Fruit fly (Drosophila melanogaster) whole organism, pupa: ENCODE data around the gene eIF4E3.

Experiments
- CG12605 ChIP-seq: fragments of 200-800 bp; sonication (Bioruptor generic); IDR thresholded peaks from 2 replicates; pipeline ENCODE4 v1.3.6; 2022; ENCODE audit warnings: missing biosample characterization, missing genetic modification characterization
- CG13204 ChIP-seq: fragments of 200-800 bp; sonication (Bioruptor generic); optimal IDR thresholded peaks from 2 replicates; lab custom pipeline; 2018; ENCODE audit warnings: missing biosample characterization, mild to moderate bottlenecking, missing genetic modification characterization, moderate library complexity
- CG34367 ChIP-seq: fragments of 200-800 bp; sonication (Bioruptor generic); optimal IDR thresholded peaks from 2 replicates; lab custom pipeline; 2018; ENCODE audit warnings: missing biosample characterization, mild to moderate bottlenecking, missing genetic modification characterization
- CG4496 ChIP-seq: fragments of 200-800 bp; sonication (Bioruptor generic); IDR thresholded peaks from 3 replicates; pipeline ENCODE4 v1.3.6; 2022; ENCODE audit warnings: missing biosample characterization, missing genetic modification characterization
- CG8159 ChIP-seq: fragments of 200-800 bp; sonication (Bioruptor generic); optimal IDR thresholded peaks from 3 replicates; lab custom pipeline; 2018; ENCODE audit warnings: missing biosample characterization, mild to moderate bottlenecking, missing genetic modification characterization, moderate library complexity
- CG8301 ChIP-seq: fragments of 200-800 bp; sonication (Bioruptor generic); optimal IDR thresholded peaks from 2 replicates; lab custom pipeline; 2018; ENCODE audit warnings: missing biosample characterization, mild to moderate bottlenecking, missing genetic modification characterization
- CG9948 ChIP-seq: fragments of 200-800 bp; sonication (Bioruptor generic); optimal IDR thresholded peaks from 2 replicates; lab custom pipeline; 2018; ENCODE audit warnings: missing biosample characterization, mild to moderate bottlenecking, missing genetic modification characterization, moderate library complexity
- EcR ChIP-seq: fragments of 200-800 bp; sonication (Bioruptor generic); optimal IDR thresholded peaks from 3 replicates; lab custom pipeline; 2019; ENCODE audit warnings: missing biosample characterization, missing genetic modification characterization, mild to moderate bottlenecking, moderate library complexity, missing genetic modification reagents
- Ets98B ChIP-seq: fragments of 200-800 bp; sonication (Bioruptor generic); IDR thresholded peaks from 2 replicates; pipeline ENCODE4 v1.3.6; 2022; ENCODE audit warnings: missing biosample characterization, missing genetic modification characterization
- Pif1A ChIP-seq: fragments of 200-800 bp; sonication (Bioruptor generic); optimal IDR thresholded peaks from 3 replicates; lab custom pipeline; 2016; ENCODE audit warnings: missing biosample characterization, missing genetic modification characterization
- fd96Ca ChIP-seq: fragments of 200-800 bp; sonication (Bioruptor generic); IDR thresholded peaks from 3 replicates; pipeline ENCODE4 v1.3.6; 2022; ENCODE audit warnings: missing biosample characterization, missing genetic modification characterization
- rn ChIP-seq: fragments of 200-800 bp; sonication (Bioruptor generic); IDR thresholded peaks from 2 replicates; pipeline ENCODE4 v1.3.6; 2022; ENCODE audit warnings: missing biosample characterization, missing genetic modification characterization

- TF ChIP-seq EcR (GFP tag; lab: Kevin White, UChicago) (no peak), CG12605 (GFP tag; lab: Robert Waterston, UW) (no peak), rn (no peak), CG8301 (tag; lab: Kevin White, UChicago) (no peak), Ets98B (GFP tag; lab: Robert Waterston, UW) (no peak), fd96Ca (GFP tag; lab: Robert Waterston, UW) (no peak), CG8159 (tag; lab: Kevin White, UChicago) (no peak), CG4496 (GFP tag; lab: Robert Waterston, UW) (no peak), CG9948 (tag; lab: Kevin White, UChicago) (no peak), CG13204 (GFP tag; lab: Kevin White, UChicago) (no peak), Pif1A (no peak), CG34367 (tag; lab: Kevin White, UChicago) (no peak)
These were observed 7.2 kb upstream of the eIF4E3 start, which contains the start of gene CG13678 for dm6 chr3L:8221835-8222234.
